Fruit fly (Drosophila melanogaster) whole organism, adult: ENCODE measurements around the gene QC.

Source experiments
- CG12768 ChIP-seq: fragments of 200-800 bp; sonication (Bioruptor generic); optimal IDR thresholded peaks from 2 replicates; lab custom pipeline; 2017; ENCODE audit warnings: missing biosample characterization, missing genetic modification characterization, mild to moderate bottlenecking, moderate library complexity, missing genetic modification reagents
- CG1620 ChIP-seq: fragments of 200-800 bp; sonication (Bioruptor generic); optimal IDR thresholded peaks from 2 replicates; lab custom pipeline; 2016; ENCODE audit warnings: missing biosample characterization, missing genetic modification characterization
- kay ChIP-seq: fragments of 200-800 bp; sonication (Bioruptor generic); peaks from one replicate; lab custom pipeline; 2016; ENCODE audit warnings: missing biosample characterization, missing genetic modification characterization, borderline replicate concordance
- tj ChIP-seq: fragments of 200-800 bp; sonication (Bioruptor generic); optimal IDR thresholded peaks from 3 replicates; lab custom pipeline; 2017; ENCODE audit warnings: missing biosample characterization, mild to moderate bottlenecking, missing genetic modification characterization, moderate library complexity

DNA sequence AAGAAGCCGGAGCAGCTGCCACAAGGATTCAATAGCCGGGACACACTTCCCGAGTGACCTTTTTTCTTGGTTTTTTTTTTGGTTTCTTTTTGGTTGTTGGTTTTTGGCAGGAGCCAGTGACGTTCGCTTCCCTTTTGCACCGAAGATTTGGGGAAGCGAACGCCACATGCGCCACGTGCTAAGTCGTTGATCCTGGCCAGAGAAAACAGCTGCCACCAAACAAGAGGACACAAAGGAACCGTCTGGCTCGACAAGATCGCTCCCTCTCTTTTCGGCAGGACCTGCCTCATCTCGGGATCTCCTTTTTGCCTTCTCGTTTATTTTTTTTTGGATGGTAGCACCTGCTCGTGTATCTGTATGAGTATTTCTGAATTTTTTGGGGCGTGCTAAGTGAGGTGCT, 43.2 kb downstream of the QC start:
- TF ChIP-seq CG12768 (GFP tag; lab: Kevin White, UChicago) (no peak), kay (GFP tag; lab: Kevin White, UChicago) (no peak), tj (no peak), CG1620 (GFP tag; lab: Kevin White, UChicago) (no peak)
